Worm (Caenorhabditis elegans): ENCODE measurements around the gene Y59H11AR.10.
A peak's percentile ranks its signal among the peaks of the same experiment; 100 is the strongest.

Y59H11AR.10 gene

DNA sequence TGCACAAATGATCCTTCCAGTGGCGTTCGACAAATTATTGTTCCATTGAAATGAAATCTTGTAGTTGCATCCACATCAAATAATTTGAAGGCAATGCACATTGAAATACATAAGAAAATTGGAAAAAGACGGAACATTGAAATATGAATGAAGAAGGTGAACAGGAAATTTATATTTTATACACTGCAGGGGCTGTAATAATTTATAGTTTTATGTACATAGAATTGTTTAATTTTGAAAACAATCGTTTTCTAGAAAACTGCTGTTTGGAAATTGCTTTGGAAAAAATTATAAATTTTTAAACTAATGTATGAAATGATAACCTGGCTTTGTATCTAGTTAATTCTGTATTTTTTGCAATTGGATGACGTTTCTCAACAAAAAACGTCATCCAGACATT lies 7.7 kb upstream of the Y59H11AR.10 start, which contains the start of gene Y59H11AR.3:
TSS of gene Y59H11AR.3 (minus strand) at position 101 of the 400 bp plus-strand sequence.
- TF ChIP-seq mab-9 (GFP tag; IDR thresholded peaks at IDR 0.05) (no peak), nhr-71 (tag; optimal IDR thresholded peaks at IDR 0.05) (no peak), blmp-1 (tag; optimal IDR thresholded peaks at IDR 0.05) (no peak), C04F5.9 (tag; optimal IDR thresholded peaks at IDR 0.05) (no peak), nhr-85 (tag) (no peak), skn-1 (tag; optimal IDR thresholded peaks at IDR 0.05) (no peak), mep-1 (tag; optimal IDR thresholded peaks at IDR 0.05) (no peak), lin-14 (GFP tag; optimal IDR thresholded peaks at IDR 0.05) (no peak), lir-3 (tag; optimal IDR thresholded peaks at IDR 0.05; ENCODE audit: poor library complexity) (no peak), unc-98 (GFP tag; IDR thresholded peaks at IDR 0.05) (no peak)

DNA sequence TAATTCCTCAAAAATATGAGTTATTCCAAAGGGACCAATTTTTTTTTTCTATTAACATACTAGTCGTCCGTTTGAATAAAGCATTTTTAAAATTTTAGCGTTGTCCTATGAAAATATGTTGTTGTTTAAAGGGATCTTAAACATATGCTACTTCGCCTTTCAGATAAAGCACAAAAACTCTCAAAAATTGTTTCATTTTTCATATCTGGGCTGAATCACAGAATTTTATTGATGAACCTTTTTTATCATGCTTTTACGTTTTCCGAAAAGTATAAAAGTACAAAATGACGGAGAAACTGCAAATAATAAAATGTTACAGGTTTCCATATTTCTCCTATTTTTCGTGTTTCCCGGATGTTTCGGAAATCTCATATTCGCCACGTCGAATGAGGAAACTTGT lies 7.2 kb upstream of the Y59H11AR.10 start, which contains the start of gene clec-181:
TSS of gene clec-181 (plus strand) at position 301 of the 400 bp plus-strand sequence.
- no peak for TF ChIP-seq dsc-1 (tag; optimal IDR thresholded peaks at IDR 0.05)
- TF ChIP-seq ztf-4 (tag; optimal IDR thresholded peaks at IDR 0.05), result no peak
- TF ChIP-seq elt-3 (tag; optimal IDR thresholded peaks at IDR 0.05), result no peak
- no peak for TF ChIP-seq nhr-19 (GFP tag; conservative IDR thresholded peaks at IDR 0.05)

DNA sequence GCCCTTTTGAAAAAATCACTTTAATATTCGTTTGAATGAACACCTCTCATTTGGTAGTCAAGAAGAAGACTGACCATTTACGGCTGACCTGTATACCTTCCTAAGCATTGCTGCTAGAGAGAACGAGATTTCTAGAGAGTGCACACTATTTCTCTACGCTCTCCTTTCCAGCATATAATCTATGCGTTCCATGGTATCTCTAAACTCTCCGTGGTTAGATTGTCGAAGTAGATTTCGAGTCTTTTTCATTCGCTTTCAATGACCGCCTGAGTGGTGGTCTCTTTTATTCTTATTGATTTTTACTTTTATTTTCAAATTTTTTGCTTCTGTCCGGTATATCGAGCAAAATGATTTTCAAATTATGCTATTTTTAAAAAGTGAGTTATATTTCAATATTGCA lies 5.5 kb upstream of the Y59H11AR.10 start:
- TF ChIP-seq snu-23 (GFP tag; optimal IDR thresholded peaks at IDR 0.05) (peak; percentile 48), mdl-1 (tag; optimal IDR thresholded peaks at IDR 0.05) (peak in 1 of 2 experiments; percentile 4), nhr-85 (tag) (peak; percentile 19), unc-98 (GFP tag; IDR thresholded peaks at IDR 0.05) (no peak), lin-35 (GFP tag; optimal IDR thresholded peaks at IDR 0.05) (peak; percentile 2 to 36), fkh-8 (tag; optimal IDR thresholded peaks at IDR 0.05) (no peak), lir-3 (tag; optimal IDR thresholded peaks at IDR 0.05; ENCODE audit: poor library complexity) (peak; percentile 0), C34B4.2 (tag; optimal IDR thresholded peaks at IDR 0.05) (no peak), alr-1 (tag; optimal IDR thresholded peaks at IDR 0.05; ENCODE audit: borderline replicate concordance) (no peak), swsn-7 (tag; optimal IDR thresholded peaks at IDR 0.05) (peak; percentile 14), nhr-20 (tag; optimal IDR thresholded peaks at IDR 0.05) (no peak), dpl-1 (GFP tag; optimal IDR thresholded peaks at IDR 0.05) (peak in 1 of 3 experiments; percentile 21), lin-15B (tag; optimal IDR thresholded peaks at IDR 0.05) (no peak), nhr-71 (tag; optimal IDR thresholded peaks at IDR 0.05) (peak; percentile 40), nhr-84 (tag; optimal IDR thresholded peaks at IDR 0.05) (no peak), blmp-1 (tag; optimal IDR thresholded peaks at IDR 0.05) (peak; percentile 86), tbx-2 (tag; optimal IDR thresholded peaks at IDR 0.05) (no peak), mep-1 (tag; optimal IDR thresholded peaks at IDR 0.05) (peak; percentile 58), sox-4 (tag; optimal IDR thresholded peaks at IDR 0.05) (no peak), lsy-2 (tag; optimal IDR thresholded peaks at IDR 0.05) (peak; percentile 29 to 58), rnt-1 (tag; optimal IDR thresholded peaks at IDR 0.05) (peak; percentile 38), nhr-47 (tag; optimal IDR thresholded peaks at IDR 0.05) (peak; percentile 10), pqm-1 (tag; optimal IDR thresholded peaks at IDR 0.05) (no peak), C16A3.4 (tag; optimal IDR thresholded peaks at IDR 0.05) (no peak), ceh-82 (tag; optimal IDR thresholded peaks at IDR 0.05) (peak in 2 of 3 experiments; percentile 3 to 39), ztf-11 (tag; optimal IDR thresholded peaks at IDR 0.05) (no peak), ceh-90 (tag; optimal IDR thresholded peaks at IDR 0.05) (no peak), dsc-1 (tag; optimal IDR thresholded peaks at IDR 0.05) (no peak), lin-14 (GFP tag; optimal IDR thresholded peaks at IDR 0.05) (peak; percentile 62), efl-1 (optimal IDR thresholded peaks at IDR 0.05) (peak; percentile 63 to 82), efl-1 (GFP tag; optimal IDR thresholded peaks at IDR 0.05 in 1 of 2) (peak in 1 of 2 experiments; percentile 12)

All from whole organism, L1 larva.